Worm (Caenorhabditis elegans): Measurements from ENCODE around the gene Y44A6B.3.

Y44A6B.3 gene

ce11 chrV:20606617-20607016 lies 31.6 kb downstream of the Y44A6B.3 start, which contains the start of gene F46B3.23:
F46B3.23 (minus strand) TSS chrV:20606717.
- TF ChIP-seq ahr-1 (tag; optimal IDR thresholded peaks at IDR 0.05), result no peak
- TF ChIP-seq elt-2 (tag; optimal IDR thresholded peaks at IDR 0.05), result no peak
- TF ChIP-seq odd-2 (tag; optimal IDR thresholded peaks at IDR 0.05), result no peak
- no peak for TF ChIP-seq ceh-31 (tag; optimal IDR thresholded peaks at IDR 0.05)
- TF ChIP-seq fkh-10 (GFP tag; optimal IDR thresholded peaks at IDR 0.05), result no peak
- no peak for TF ChIP-seq hlh-30 (tag; optimal IDR thresholded peaks at IDR 0.05; ENCODE audit: insufficient read depth)
- no peak for TF ChIP-seq lim-6 (tag; optimal IDR thresholded peaks at IDR 0.05)
- no peak for TF ChIP-seq pqm-1 (tag; optimal IDR thresholded peaks at IDR 0.05)
- no peak for TF ChIP-seq hlh-8 (tag; optimal IDR thresholded peaks at IDR 0.05)
- TF ChIP-seq ceh-19 (GFP tag; optimal IDR thresholded peaks at IDR 0.05), result no peak
- TF ChIP-seq ceh-18 (tag; optimal IDR thresholded peaks at IDR 0.05), result no peak
- TF ChIP-seq tbx-2 (tag; optimal IDR thresholded peaks at IDR 0.05), result no peak
- TF ChIP-seq fkh-6 (tag; optimal IDR thresholded peaks at IDR 0.05), result no peak
- TF ChIP-seq ceh-34 (tag; optimal IDR thresholded peaks at IDR 0.05), result no peak
- TF ChIP-seq T23F11.4 (GFP tag; optimal IDR thresholded peaks at IDR 0.05), result no peak
- no peak for TF ChIP-seq hlh-6 (tag; optimal IDR thresholded peaks at IDR 0.05)
- no peak for TF ChIP-seq pros-1 (tag; optimal IDR thresholded peaks at IDR 0.05)
- TF ChIP-seq ets-4 (tag; optimal IDR thresholded peaks at IDR 0.05), result no peak
- no peak for TF ChIP-seq pat-9 (tag; optimal IDR thresholded peaks at IDR 0.05)

ce11 chrV:20605812-20606211 lies 32.4 kb downstream of the Y44A6B.3 start:
- TF ChIP-seq rnt-1 (tag; optimal IDR thresholded peaks at IDR 0.05), result peak; percentile 85

ce11 chrV:20604606-20605155 lies 33.6 kb downstream of the Y44A6B.3 start, which contains the start of gene ttr-57:
ttr-57 (plus strand) TSS chrV:20605105.
- no peak for TF ChIP-seq dve-1 (tag; optimal IDR thresholded peaks at IDR 0.05)
- TF ChIP-seq ceh-48 (tag; optimal IDR thresholded peaks at IDR 0.05), result no peak
- no peak for TF ChIP-seq ama-1 (optimal IDR thresholded peaks at IDR 0.05)
- TF ChIP-seq lin-11 (tag; optimal IDR thresholded peaks at IDR 0.05), result no peak
- no peak for TF ChIP-seq unc-42 (tag; optimal IDR thresholded peaks at IDR 0.05)
- no peak for TF ChIP-seq pax-1 (tag; optimal IDR thresholded peaks at IDR 0.05)
- TF ChIP-seq fkh-10 (GFP tag; optimal IDR thresholded peaks at IDR 0.05), result no peak
- no peak for TF ChIP-seq rnt-1 (tag; optimal IDR thresholded peaks at IDR 0.05)
- no peak for TF ChIP-seq sox-4 (tag; optimal IDR thresholded peaks at IDR 0.05)
- TF ChIP-seq elt-2 (tag; optimal IDR thresholded peaks at IDR 0.05), result no peak
- no peak for TF ChIP-seq unc-55 (GFP tag; optimal IDR thresholded peaks at IDR 0.05)
- TF ChIP-seq ceh-30 (tag; optimal IDR thresholded peaks at IDR 0.05), result no peak
- TF ChIP-seq nhr-11 (tag; optimal IDR thresholded peaks at IDR 0.05), result no peak
- TF ChIP-seq C38D4.7 (GFP tag; optimal IDR thresholded peaks at IDR 0.05), result no peak

ce11 chrV:20603014-20603413 lies 35.2 kb downstream of the Y44A6B.3 start, which contains the start of gene ttr-11:
ttr-11 (plus strand) TSS chrV:20603314.
- no peak for TF ChIP-seq sox-4 (tag; optimal IDR thresholded peaks at IDR 0.05)
- TF ChIP-seq nhr-11 (tag; optimal IDR thresholded peaks at IDR 0.05), result no peak
- no peak for TF ChIP-seq pag-3 (tag; optimal IDR thresholded peaks at IDR 0.05; ENCODE audit: borderline replicate concordance)
- no peak for TF ChIP-seq ttx-3 (tag; optimal IDR thresholded peaks at IDR 0.05)
- TF ChIP-seq K02D7.2 (tag; optimal IDR thresholded peaks at IDR 0.05), result no peak
- TF ChIP-seq unc-42 (tag; optimal IDR thresholded peaks at IDR 0.05), result no peak
- no peak for TF ChIP-seq nfya-1 (tag; optimal IDR thresholded peaks at IDR 0.05)
- no peak for TF ChIP-seq ceh-19 (GFP tag; optimal IDR thresholded peaks at IDR 0.05)

ce11 chrV:20600704-20601103 lies 37.5 kb downstream of the Y44A6B.3 start:
- TF ChIP-seq elt-4 (tag; optimal IDR thresholded peaks at IDR 0.05), result peak; percentile 87
- no peak for TF ChIP-seq hlh-8 (tag; optimal IDR thresholded peaks at IDR 0.05)
- TF ChIP-seq lim-6 (tag; optimal IDR thresholded peaks at IDR 0.05), result no peak
- no peak for TF ChIP-seq ttx-3 (tag; optimal IDR thresholded peaks at IDR 0.05)
- TF ChIP-seq pqm-1 (tag; optimal IDR thresholded peaks at IDR 0.05), result no peak
- TF ChIP-seq ceh-34 (tag; optimal IDR thresholded peaks at IDR 0.05), result no peak
- no peak for TF ChIP-seq ahr-1 (tag; optimal IDR thresholded peaks at IDR 0.05)
- no peak for TF ChIP-seq C38D4.7 (GFP tag; optimal IDR thresholded peaks at IDR 0.05)
- peak; percentile 7 for TF ChIP-seq ceh-31 (tag; optimal IDR thresholded peaks at IDR 0.05)
- no peak for TF ChIP-seq fax-1 (tag; optimal IDR thresholded peaks at IDR 0.05)
- TF ChIP-seq lin-11 (tag; optimal IDR thresholded peaks at IDR 0.05), result no peak
- no peak for TF ChIP-seq dve-1 (tag; optimal IDR thresholded peaks at IDR 0.05)
- no peak for TF ChIP-seq unc-42 (tag; optimal IDR thresholded peaks at IDR 0.05)
- TF ChIP-seq ceh-30 (tag; optimal IDR thresholded peaks at IDR 0.05), result no peak
- TF ChIP-seq zip-5 (tag; optimal IDR thresholded peaks at IDR 0.05), result no peak
